Worm (Caenorhabditis elegans) whole organism, L4 larva: ENCODE data around the gene Y102A11A.2.

Source experiments
- T26A8.4 ChIP-seq: fragments of 200-800 bp; sonication (Bioruptor generic); IDR thresholded peaks from 2 replicates; pipeline ENCODE4 v1.3.6; 2022; ENCODE audit warnings: missing genetic modification characterization, missing compliant biosample characterization
- Y105C5A.15 ChIP-seq: fragments of 200-800 bp; sonication (Bioruptor generic); IDR thresholded peaks from 2 replicates; pipeline ENCODE4 v1.3.6; 2022; ENCODE audit warnings: missing genetic modification characterization, missing compliant biosample characterization
- aha-1 ChIP-seq: fragments of 150-350 bp; peaks from one replicate; lab custom pipeline; 2014; ENCODE audit warnings: missing biosample characterization, missing genetic modification characterization
- attf-4 ChIP-seq: sonication (generic microtip); optimal IDR thresholded peaks from 3 replicates; lab custom pipeline; 2017; ENCODE audit warnings: missing biosample characterization, missing genetic modification characterization
- cey-2 ChIP-seq: sonication (generic microtip); optimal IDR thresholded peaks from 3 replicates; lab custom pipeline; 2017; ENCODE audit warnings: missing genetic modification characterization, mild to moderate bottlenecking, missing compliant biosample characterization, antibody characterized with exemption, borderline replicate concordance; ENCODE audit not compliant: insufficient read depth
- daf-19 ChIP-seq: fragments of 200-800 bp; sonication (Bioruptor generic); conservative IDR thresholded peaks from 2 replicates; pipeline ENCODE4 v1.3.6; 2022; ENCODE audit warnings: missing genetic modification characterization, missing compliant biosample characterization
- dmd-9 ChIP-seq: fragments of 200-800 bp; sonication (Bioruptor generic); IDR thresholded peaks from 2 replicates; pipeline ENCODE4 v1.3.6; 2022; ENCODE audit warnings: missing genetic modification reagents, missing genetic modification characterization, missing compliant biosample characterization
- egl-43 ChIP-seq: fragments of 200-800 bp; sonication (Bioruptor generic); IDR thresholded peaks from 2 replicates; pipeline ENCODE4 v1.3.6; 2022; ENCODE audit warnings: missing genetic modification reagents, missing genetic modification characterization, missing compliant biosample characterization
- gei-8 ChIP-seq: fragments of 200-800 bp; sonication (Bioruptor generic); optimal IDR thresholded peaks from 2 replicates; lab custom pipeline; 2018; ENCODE audit warnings: mild to moderate bottlenecking, missing genetic modification characterization, missing compliant biosample characterization
- hlh-30 ChIP-seq: sonication (generic microtip); optimal IDR thresholded peaks from 2 replicates; lab custom pipeline; 2017; ENCODE audit warnings: antibody characterized with exemption, mild to moderate bottlenecking, missing genetic modification characterization, missing compliant biosample characterization; ENCODE audit not compliant: insufficient read depth
- madf-5 ChIP-seq, 2 experiments: fragments of 200-800 bp; sonication (Bioruptor generic); IDR thresholded peaks; 2 replicates each; pipeline ENCODE4 v1.3.6; 2022; ENCODE audit warnings: missing compliant biosample characterization in 2 of 2, missing genetic modification characterization in 2 of 2
- madf-9 ChIP-seq: fragments of 200-800 bp; sonication (Bioruptor generic); conservative IDR thresholded peaks from 2 replicates; pipeline ENCODE4 v1.3.6; 2022; ENCODE audit warnings: missing genetic modification reagents, missing genetic modification characterization, missing compliant biosample characterization
- mdt-29 ChIP-seq: fragments of 200-800 bp; sonication (Bioruptor generic); IDR thresholded peaks from 2 replicates; pipeline ENCODE4 v1.3.6; 2022; ENCODE audit warnings: missing genetic modification reagents, missing genetic modification characterization, missing compliant biosample characterization
- nhr-11 ChIP-seq: fragments of 150-350 bp; optimal IDR thresholded peaks from 2 replicates; lab custom pipeline; 2014; ENCODE audit warnings: missing biosample characterization, missing genetic modification characterization
- nhr-25 ChIP-seq: sonication (generic microtip); optimal IDR thresholded peaks from 2 replicates; lab custom pipeline; 2017; ENCODE audit warnings: missing genetic modification characterization, mild to moderate bottlenecking, missing compliant biosample characterization, antibody characterized with exemption, moderate library complexity, borderline replicate concordance; ENCODE audit not compliant: insufficient read depth
- nhr-42 ChIP-seq: fragments of 200-800 bp; sonication (Bioruptor generic); IDR thresholded peaks from 2 replicates; pipeline ENCODE4 v1.3.6; 2022; ENCODE audit warnings: missing genetic modification characterization, missing compliant biosample characterization
- pha-4 ChIP-seq, 2 experiments: fragments of 150-350 bp in 1 of 2; fragments of 200-800 bp in 1 of 2; sonication (Bioruptor generic) in 1 of 2; IDR thresholded peaks in 1 of 2; optimal IDR thresholded peaks in 1 of 2; 2 replicates each; pipeline versions ENCODE4 v1.3.6 to Lab custom; 2014 to 2022; ENCODE audit warnings: missing genetic modification characterization in 2 of 2, missing genetic modification reagents in 2 of 2, missing biosample characterization in 1 of 2, missing compliant biosample characterization in 1 of 2
- rbr-2 ChIP-seq: sonication (generic microtip); optimal IDR thresholded peaks from 2 replicates; lab custom pipeline; 2016; ENCODE audit warnings: missing genotype, missing genetic modification characterization, missing compliant biosample characterization
- sdz-12 ChIP-seq: fragments of 200-800 bp; sonication (Bioruptor generic); optimal IDR thresholded peaks from 2 replicates; lab custom pipeline; 2018; ENCODE audit warnings: mild to moderate bottlenecking, missing genetic modification characterization, missing compliant biosample characterization
- set-16 ChIP-seq: fragments of 200-800 bp; sonication (Bioruptor generic); IDR thresholded peaks from 2 replicates; pipeline ENCODE4 v1.3.6; 2022; ENCODE audit warnings: missing genetic modification reagents, missing genetic modification characterization, missing compliant biosample characterization
- tra-1 ChIP-seq: fragments of 200-800 bp; sonication (Bioruptor generic); IDR thresholded peaks from 2 replicates; pipeline ENCODE4 v1.3.6; 2022; ENCODE audit warnings: missing genetic modification reagents, missing genetic modification characterization, missing compliant biosample characterization
- unc-130 ChIP-seq: sonication (generic microtip); optimal IDR thresholded peaks from 2 replicates; lab custom pipeline; 2016; ENCODE audit warnings: missing genetic modification reagents, missing genetic modification characterization, missing compliant biosample characterization
- unc-39 ChIP-seq: sonication (generic microtip); optimal IDR thresholded peaks from 2 replicates; lab custom pipeline; 2017; ENCODE audit warnings: missing biosample characterization, missing genetic modification characterization
- unc-62 ChIP-seq, 3 experiments: fragments of 150-350 bp in 1 of 3; sonication (generic microtip); optimal IDR thresholded peaks in 2 of 3; peaks in 1 of 3; 1 replicate in 1 of 3; 2 replicates in 2 of 3; lab custom pipeline; 2014 to 2017; ENCODE audit warnings: missing biosample characterization in 3 of 3, missing genetic modification characterization in 3 of 3, missing genetic modification reagents in 3 of 3, missing genotype in 1 of 3
- vab-7 ChIP-seq: fragments of 200-800 bp; sonication (Bioruptor generic); IDR thresholded peaks from 2 replicates; pipeline ENCODE4 v1.3.6; 2022; ENCODE audit warnings: missing genetic modification reagents, missing genetic modification characterization, missing compliant biosample characterization
- zip-11 ChIP-seq: fragments of 200-800 bp; sonication (Bioruptor generic); IDR thresholded peaks from 2 replicates; pipeline ENCODE4 v1.3.6; 2022; ENCODE audit warnings: missing genetic modification characterization, missing compliant biosample characterization

The Y102A11A.2 gene

DNA sequence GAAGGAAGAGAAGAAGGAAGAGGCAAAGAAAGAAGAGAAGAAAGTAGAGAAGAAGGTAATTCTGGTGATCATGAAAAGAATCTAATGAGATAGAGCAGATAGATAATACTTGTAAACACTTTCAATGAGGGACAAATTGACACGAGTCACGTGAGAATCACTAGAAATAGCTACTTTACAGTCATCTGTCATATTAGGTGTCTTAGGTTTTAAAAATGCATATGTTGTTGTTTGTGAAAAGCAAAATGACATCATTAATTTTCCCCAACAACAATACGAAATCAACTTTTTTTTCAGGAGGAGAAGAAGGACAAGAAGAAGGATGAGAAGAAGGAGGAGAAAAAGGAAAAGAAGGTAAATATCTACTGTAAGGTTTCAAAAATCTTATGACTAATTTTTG, 48.7 kb downstream of the Y102A11A.2 start:
- peak; percentile 30 for TF ChIP-seq hlh-30 (tag; lab: Kevin White, UChicago)
- no peak for TF ChIP-seq egl-43 (GFP tag; lab: Robert Waterston, UW)
- no peak for TF ChIP-seq cey-2 (tag; lab: Kevin White, UChicago)
- TF ChIP-seq nhr-25 (tag; lab: Kevin White, UChicago), result no peak
- no peak for TF ChIP-seq unc-130 (GFP tag; lab: Kevin White, UChicago)
- no peak for TF ChIP-seq tra-1 (GFP tag; lab: Robert Waterston, UW)
- no peak for TF ChIP-seq gei-8 (GFP tag; lab: Kevin White, UChicago)
- no peak for TF ChIP-seq zip-11
- TF ChIP-seq Y105C5A.15 (GFP tag; lab: Robert Waterston, UW), result no peak
- TF ChIP-seq dmd-9 (GFP tag; lab: Robert Waterston, UW), result no peak
- peak in 1 of 2 experiments; percentile 36 for TF ChIP-seq unc-62 (GFP tag; optimal IDR thresholded peaks at IDR 0.05 in 1 of 2; lab: Kevin White, UChicago)
- TF ChIP-seq unc-62 (tag; optimal IDR thresholded peaks at IDR 0.05; lab: Kevin White, UChicago), result no peak
- TF ChIP-seq T26A8.4 (GFP tag; lab: Robert Waterston, UW), result no peak
- TF ChIP-seq vab-7 (GFP tag; lab: Robert Waterston, UW), result no peak
- TF ChIP-seq attf-4 (tag; lab: Kevin White, UChicago), result no peak
- no peak for TF ChIP-seq madf-9 (GFP tag; lab: Robert Waterston, UW)
- no peak for TF ChIP-seq pha-4 (GFP tag; IDR thresholded peaks at IDR 0.05; lab: Robert Waterston, UW)
- no peak for TF ChIP-seq pha-4 (tag; optimal IDR thresholded peaks at IDR 0.05; lab: Kevin White, UChicago)
- no peak for TF ChIP-seq mdt-29
- TF ChIP-seq daf-19 (GFP tag; lab: Robert Waterston, UW), result no peak
- TF ChIP-seq, all 104 proteins: peak for 2

DNA sequence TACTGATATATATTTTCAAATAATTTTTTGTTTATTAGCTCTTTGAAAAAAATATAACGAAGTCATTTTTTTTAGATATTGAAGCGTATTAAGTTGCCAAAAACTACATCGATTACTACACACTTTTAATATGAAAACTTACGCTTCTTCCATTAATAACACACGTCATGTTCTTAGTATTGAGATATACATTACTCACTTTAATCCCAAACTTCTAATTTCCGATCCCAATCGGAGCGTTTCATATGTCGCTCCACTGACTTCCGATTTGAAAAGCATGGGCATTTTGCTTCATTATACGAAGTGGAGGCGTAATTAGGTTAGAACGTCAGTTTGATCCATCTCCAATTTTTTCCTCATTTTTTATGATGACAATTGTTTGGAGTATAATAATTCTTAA, 52.4 kb downstream of the Y102A11A.2 start:
- no peak for TF ChIP-seq set-16 (GFP tag; lab: Robert Waterston, UW)
- TF ChIP-seq pha-4 (GFP tag; IDR thresholded peaks at IDR 0.05; lab: Robert Waterston, UW), result no peak
- no peak for TF ChIP-seq pha-4 (tag; optimal IDR thresholded peaks at IDR 0.05; lab: Kevin White, UChicago)
- no peak for TF ChIP-seq madf-5 (GFP tag; IDR thresholded peaks at IDR 0.05; lab: Robert Waterston, UW)
- no peak for TF ChIP-seq sdz-12 (GFP tag; lab: Kevin White, UChicago)
- peak; percentile 89 for TF ChIP-seq aha-1 (tag; lab: Kevin White, UChicago)

DNA sequence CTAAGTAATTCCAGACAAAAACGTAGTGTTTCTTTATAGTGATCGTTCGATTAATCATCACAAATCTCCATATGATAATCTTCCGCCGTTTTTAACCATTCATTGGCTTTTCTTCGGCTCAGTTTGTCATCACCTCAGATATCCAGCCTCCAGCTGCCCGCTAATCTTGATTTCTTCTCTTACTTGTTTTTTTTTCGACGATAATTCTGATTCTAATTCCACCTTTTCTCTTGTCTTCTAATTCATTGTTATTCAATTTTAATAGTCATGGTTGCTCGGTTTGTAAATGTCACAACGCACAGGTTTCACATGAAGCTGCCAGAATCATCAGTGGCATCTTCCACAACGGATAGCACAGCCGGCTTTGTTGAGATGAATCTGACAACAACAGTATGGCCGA, 53.1 kb downstream of the Y102A11A.2 start, which contains the start of gene F49H12.4:
F49H12.4 (plus strand) TSS at position 301 of the 400 bp plus-strand sequence.
- TF ChIP-seq unc-39 (tag; lab: Kevin White, UChicago) (no peak), aha-1 (tag; lab: Kevin White, UChicago) (peak; percentile 44), nhr-42 (no peak), rbr-2 (no peak), nhr-11 (no peak)
